Worm (Caenorhabditis elegans) whole organism, early embryonic: ENCODE data around the gene clec-129.

Experiments used
- F13C5.2 ChIP-seq: sonication (generic microtip); optimal IDR thresholded peaks from 2 replicates; lab custom pipeline; 2017; ENCODE audit warnings: mild to moderate bottlenecking, missing genetic modification characterization, inconsistent platforms, missing compliant biosample characterization
- aly-1 ChIP-seq: sonication (generic microtip); optimal IDR thresholded peaks from 2 replicates; lab custom pipeline; 2016; ENCODE audit warnings: missing genetic modification characterization, missing compliant biosample characterization
- ama-1 ChIP-seq: fragments of 150-350 bp; optimal IDR thresholded peaks from 2 replicates; lab custom pipeline; 2014
- ceh-13 ChIP-seq: fragments of 200-800 bp; sonication (Bioruptor generic); optimal IDR thresholded peaks from 2 replicates; lab custom pipeline; 2018; ENCODE audit warnings: mild to moderate bottlenecking, missing genetic modification characterization, missing compliant biosample characterization
- ceh-36 ChIP-seq: sonication (generic microtip); optimal IDR thresholded peaks from 2 replicates; lab custom pipeline; 2016; ENCODE audit warnings: missing genetic modification characterization, inconsistent platforms, missing compliant biosample characterization
- ets-7 ChIP-seq: sonication (generic microtip); optimal IDR thresholded peaks from 2 replicates; lab custom pipeline; 2016; ENCODE audit warnings: missing genotype, missing genetic modification characterization, missing compliant biosample characterization
- flt-1 ChIP-seq: fragments of 200-800 bp; sonication (Bioruptor generic); IDR thresholded peaks from 2 replicates; pipeline ENCODE4 v1.3.6; 2022; ENCODE audit warnings: missing genetic modification characterization, missing compliant biosample characterization
- hmbx-1 ChIP-seq: sonication (generic microtip); optimal IDR thresholded peaks from 2 replicates; lab custom pipeline; 2016; ENCODE audit warnings: mild to moderate bottlenecking, missing genetic modification characterization, missing compliant biosample characterization
- hmg-4 ChIP-seq: fragments of 200-800 bp; sonication (Bioruptor generic); optimal IDR thresholded peaks from 2 replicates; lab custom pipeline; 2018; ENCODE audit warnings: mild to moderate bottlenecking, missing genetic modification characterization, missing compliant biosample characterization
- scrt-1 ChIP-seq: fragments of 200-800 bp; sonication (Bioruptor generic); IDR thresholded peaks from 2 replicates; pipeline ENCODE4 v1.3.6; 2022; ENCODE audit warnings: missing genetic modification characterization, missing compliant biosample characterization
- tbx-11 ChIP-seq: fragments of 200-800 bp; sonication (Bioruptor generic); IDR thresholded peaks from 2 replicates; pipeline ENCODE4 v1.3.6; 2022; ENCODE audit warnings: missing genetic modification characterization, missing compliant biosample characterization
- tra-4 ChIP-seq: sonication (generic microtip); optimal IDR thresholded peaks from 2 replicates; lab custom pipeline; 2017; ENCODE audit warnings: missing genetic modification characterization, missing compliant biosample characterization

- TF ChIP-seq ama-1 (lab: Kevin White, UChicago), result no peak
- TF ChIP-seq ceh-13 (GFP tag; lab: Kevin White, UChicago), result no peak
- no peak for TF ChIP-seq tbx-11
- no peak for TF ChIP-seq aly-1 (tag; lab: Kevin White, UChicago)
- no peak for TF ChIP-seq hmbx-1 (tag; lab: Kevin White, UChicago)
- no peak for TF ChIP-seq tra-4 (tag; lab: Kevin White, UChicago)
- TF ChIP-seq ceh-36, result no peak
- TF ChIP-seq ets-7 (tag; lab: Kevin White, UChicago), result no peak
- TF ChIP-seq hmg-4 (GFP tag; lab: Kevin White, UChicago), result no peak
- no peak for TF ChIP-seq flt-1 (GFP tag; lab: Robert Waterston, UW)
- TF ChIP-seq scrt-1 (GFP tag; lab: Robert Waterston, UW), result no peak
- no peak for TF ChIP-seq F13C5.2 (tag; lab: Kevin White, UChicago)
These were observed 33.3 kb downstream of the clec-129 start for ce11 chrII:3604578-3604977.
